Fruit fly (Drosophila melanogaster) whole organism, pupa: Measurements from ENCODE around the gene CG14294.

ENCODE experiments used
- CG10348 ChIP-seq: fragments of 200-800 bp; sonication (Bioruptor generic); IDR thresholded peaks from 2 replicates; pipeline ENCODE4 v1.3.6; 2022; ENCODE audit warnings: missing biosample characterization, missing genetic modification characterization
- CG12605 ChIP-seq: fragments of 200-800 bp; sonication (Bioruptor generic); IDR thresholded peaks from 2 replicates; pipeline ENCODE4 v1.3.6; 2022; ENCODE audit warnings: missing biosample characterization, missing genetic modification characterization
- CG13204 ChIP-seq: fragments of 200-800 bp; sonication (Bioruptor generic); optimal IDR thresholded peaks from 2 replicates; lab custom pipeline; 2018; ENCODE audit warnings: missing biosample characterization, mild to moderate bottlenecking, missing genetic modification characterization, moderate library complexity
- CG14655 ChIP-seq: fragments of 200-800 bp; sonication (Bioruptor generic); optimal IDR thresholded peaks from 3 replicates; lab custom pipeline; 2017; ENCODE audit warnings: mild to moderate bottlenecking, missing biosample characterization, missing genetic modification reagents, missing genetic modification characterization
- CG15710 ChIP-seq: fragments of 200-800 bp; sonication (Bioruptor generic); optimal IDR thresholded peaks from 2 replicates; lab custom pipeline; 2018; ENCODE audit warnings: missing biosample characterization, mild to moderate bottlenecking, missing genetic modification characterization, moderate library complexity
- CG17806 ChIP-seq: fragments of 200-800 bp; sonication (Bioruptor generic); optimal IDR thresholded peaks from 2 replicates; lab custom pipeline; 2018; ENCODE audit warnings: missing biosample characterization, mild to moderate bottlenecking, missing genetic modification characterization, moderate library complexity
- CG32121 ChIP-seq: fragments of 200-800 bp; sonication (Bioruptor generic); IDR thresholded peaks from 2 replicates; pipeline ENCODE4 v1.3.6; 2022; ENCODE audit warnings: missing biosample characterization, missing genetic modification characterization
- CG34367 ChIP-seq: fragments of 200-800 bp; sonication (Bioruptor generic); optimal IDR thresholded peaks from 2 replicates; lab custom pipeline; 2018; ENCODE audit warnings: missing biosample characterization, mild to moderate bottlenecking, missing genetic modification characterization
- CG4496 ChIP-seq: fragments of 200-800 bp; sonication (Bioruptor generic); IDR thresholded peaks from 3 replicates; pipeline ENCODE4 v1.3.6; 2022; ENCODE audit warnings: missing biosample characterization, missing genetic modification characterization
- CG8159 ChIP-seq: fragments of 200-800 bp; sonication (Bioruptor generic); optimal IDR thresholded peaks from 3 replicates; lab custom pipeline; 2018; ENCODE audit warnings: missing biosample characterization, mild to moderate bottlenecking, missing genetic modification characterization, moderate library complexity
- CG8301 ChIP-seq: fragments of 200-800 bp; sonication (Bioruptor generic); optimal IDR thresholded peaks from 2 replicates; lab custom pipeline; 2018; ENCODE audit warnings: missing biosample characterization, mild to moderate bottlenecking, missing genetic modification characterization
- CG9948 ChIP-seq: fragments of 200-800 bp; sonication (Bioruptor generic); optimal IDR thresholded peaks from 2 replicates; lab custom pipeline; 2018; ENCODE audit warnings: missing biosample characterization, mild to moderate bottlenecking, missing genetic modification characterization, moderate library complexity
- D1 ChIP-seq: fragments of 200-800 bp; sonication (Bioruptor generic); optimal IDR thresholded peaks from 2 replicates; lab custom pipeline; 2018; ENCODE audit warnings: missing biosample characterization, mild to moderate bottlenecking, missing genetic modification characterization, moderate library complexity
- EcR ChIP-seq: fragments of 200-800 bp; sonication (Bioruptor generic); optimal IDR thresholded peaks from 3 replicates; lab custom pipeline; 2019; ENCODE audit warnings: missing biosample characterization, missing genetic modification characterization, mild to moderate bottlenecking, moderate library complexity, missing genetic modification reagents
- Ets98B ChIP-seq: fragments of 200-800 bp; sonication (Bioruptor generic); IDR thresholded peaks from 2 replicates; pipeline ENCODE4 v1.3.6; 2022; ENCODE audit warnings: missing biosample characterization, missing genetic modification characterization
- Pif1A ChIP-seq: fragments of 200-800 bp; sonication (Bioruptor generic); optimal IDR thresholded peaks from 3 replicates; lab custom pipeline; 2016; ENCODE audit warnings: missing biosample characterization, missing genetic modification characterization
- Pif1B ChIP-seq: fragments of 200-800 bp; sonication (Bioruptor generic); optimal IDR thresholded peaks from 3 replicates; lab custom pipeline; 2016; ENCODE audit warnings: missing biosample characterization, missing genetic modification characterization
- Snoo ChIP-seq: fragments of 200-800 bp; sonication (Bioruptor generic); optimal IDR thresholded peaks from 3 replicates; lab custom pipeline; 2017; ENCODE audit warnings: missing biosample characterization, mild to moderate bottlenecking, missing genetic modification characterization, inconsistent platforms
- fd96Ca ChIP-seq: fragments of 200-800 bp; sonication (Bioruptor generic); IDR thresholded peaks from 3 replicates; pipeline ENCODE4 v1.3.6; 2022; ENCODE audit warnings: missing biosample characterization, missing genetic modification characterization
- gl ChIP-seq: fragments of 200-800 bp; sonication (Bioruptor generic); optimal IDR thresholded peaks from 2 replicates; lab custom pipeline; 2018; ENCODE audit warnings: missing biosample characterization, mild to moderate bottlenecking, missing genetic modification characterization
- rn ChIP-seq: fragments of 200-800 bp; sonication (Bioruptor generic); IDR thresholded peaks from 2 replicates; pipeline ENCODE4 v1.3.6; 2022; ENCODE audit warnings: missing biosample characterization, missing genetic modification characterization

Gene CG14294

dm6 chr3R:18918872-18919339 is 16.8 kb upstream of the CG14294 start:
- TF ChIP-seq fd96Ca (GFP tag; lab: Robert Waterston, UW) (0 out of 3 replicates have a peak, but pooled peaks have one; percentile 28), CG4496 (no peak), Ets98B (GFP tag; lab: Robert Waterston, UW) (peak; percentile 40; the same call in 1 of the 2 replicates), CG8301 (no peak), CG32121 (peak; percentile 73), CG34367 (tag; lab: Kevin White, UChicago) (no peak), CG14655 (no peak), EcR (peak; percentile 7), CG15710 (tag; lab: Kevin White, UChicago) (no peak), Pif1A (no peak), CG10348 (GFP tag; lab: Robert Waterston, UW) (no peak), gl (tag; lab: Kevin White, UChicago) (no peak), CG12605 (peak; percentile 71), D1 (tag; lab: Kevin White, UChicago) (no peak), Snoo (no peak), CG8159 (tag; lab: Kevin White, UChicago) (no peak), CG9948 (tag; lab: Kevin White, UChicago) (no peak), CG17806 (tag; lab: Kevin White, UChicago) (no peak), Pif1B (GFP tag; lab: Kevin White, UChicago) (no peak)
- TF ChIP-seq, all 21 proteins: peak for 5

- TF ChIP-seq Pif1B (GFP tag; lab: Kevin White, UChicago), result peak; percentile 35
- peak; percentile 18 for TF ChIP-seq EcR
- TF ChIP-seq CG10348 (GFP tag; lab: Robert Waterston, UW), result no peak
- no peak for TF ChIP-seq D1 (tag; lab: Kevin White, UChicago)
- no peak for TF ChIP-seq CG15710 (tag; lab: Kevin White, UChicago)
- TF ChIP-seq CG34367 (tag; lab: Kevin White, UChicago), result no peak
- no peak for TF ChIP-seq gl (tag; lab: Kevin White, UChicago)
- no peak; the same call in 2 of the 3 replicates for TF ChIP-seq fd96Ca (GFP tag; lab: Robert Waterston, UW)
- no peak for TF ChIP-seq CG8301
- TF ChIP-seq Snoo, result peak; percentile 17
- no peak for TF ChIP-seq rn (GFP tag; lab: Robert Waterston, UW)
- TF ChIP-seq CG14655, result no peak
- no peak for TF ChIP-seq CG8159 (tag; lab: Kevin White, UChicago)
- peak; percentile 74 for TF ChIP-seq CG12605
- no peak for TF ChIP-seq CG13204 (GFP tag; lab: Kevin White, UChicago)
- TF ChIP-seq CG4496, result peak; percentile 5; the same call in 1 of the 3 replicates
- TF ChIP-seq CG9948 (tag; lab: Kevin White, UChicago), result no peak
- TF ChIP-seq CG17806 (tag; lab: Kevin White, UChicago), result no peak
- peak; percentile 13 for TF ChIP-seq Pif1A
- peak; percentile 59; the same call in 1 of the 2 replicates for TF ChIP-seq Ets98B (GFP tag; lab: Robert Waterston, UW)
- no peak for TF ChIP-seq CG32121
These were observed 16.2 kb upstream of the CG14294 start for dm6 chr3R:18917976-18918871.

dm6 chr3R:18916715-18917253 is 14.7 kb upstream of the CG14294 start:
- no peak for TF ChIP-seq D1 (tag; lab: Kevin White, UChicago)
- TF ChIP-seq EcR, result peak; percentile 37
- peak; percentile 48 for TF ChIP-seq CG12605
- TF ChIP-seq CG17806 (tag; lab: Kevin White, UChicago), result no peak
- TF ChIP-seq Pif1B (GFP tag; lab: Kevin White, UChicago), result no peak
- no peak for TF ChIP-seq Snoo
- TF ChIP-seq gl (tag; lab: Kevin White, UChicago), result no peak
- TF ChIP-seq Pif1A, result no peak
- TF ChIP-seq rn (GFP tag; lab: Robert Waterston, UW), result no peak
- TF ChIP-seq CG32121, result peak; percentile 25; the same call in 1 of the 2 replicates
- TF ChIP-seq CG4496, result no peak
- no peak for TF ChIP-seq CG13204 (GFP tag; lab: Kevin White, UChicago)
- TF ChIP-seq, all 21 proteins: peak for 3

- TF ChIP-seq CG14655 (no peak), EcR (peak; percentile 40)
These were observed 13.7 kb upstream of the CG14294 start for dm6 chr3R:18915644-18916194.

DNA sequence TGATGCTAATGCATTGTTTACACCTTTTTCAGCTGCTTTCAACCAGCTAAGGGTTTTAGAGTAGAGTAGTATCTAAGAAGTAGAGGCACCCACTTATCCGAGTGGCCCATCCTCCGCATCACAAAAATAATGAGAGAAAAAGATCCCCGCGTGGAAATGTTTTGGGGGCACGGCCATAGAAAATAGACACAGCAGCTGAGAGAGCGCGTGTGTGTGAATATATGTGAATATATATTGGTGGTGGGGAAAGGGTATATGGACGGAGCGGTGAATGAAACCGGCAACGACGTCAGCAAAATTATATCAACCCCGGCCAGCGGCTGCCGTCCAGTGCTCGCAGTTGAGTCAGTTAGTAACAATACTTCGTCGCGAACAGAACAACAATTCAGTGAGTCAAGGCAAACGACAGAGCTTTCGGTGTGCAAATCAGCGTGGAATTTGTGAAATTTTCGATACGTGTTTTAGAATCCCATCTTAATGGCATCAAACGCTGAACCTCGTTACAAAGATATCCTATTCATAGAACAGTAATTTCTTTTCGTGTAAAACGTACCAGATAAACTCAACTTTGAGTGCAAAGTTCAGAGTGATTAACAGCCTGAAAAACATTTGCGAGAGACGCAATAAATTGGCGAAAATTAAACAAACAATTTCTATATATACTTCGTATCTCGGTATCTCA is 12.7 kb upstream of the CG14294 start, which contains the start of gene Xrp1:
Gene Xrp1 (plus strand): TSS at position 375 of the 682 bp plus-strand sequence.
- no peak for TF ChIP-seq CG9948 (tag; lab: Kevin White, UChicago)
- peak; percentile 67; the same call in 1 of the 2 replicates for TF ChIP-seq CG32121
- peak; percentile 54 for TF ChIP-seq EcR
- no peak for TF ChIP-seq gl (tag; lab: Kevin White, UChicago)
- no peak for TF ChIP-seq CG15710 (tag; lab: Kevin White, UChicago)
- TF ChIP-seq CG34367 (tag; lab: Kevin White, UChicago), result no peak
- TF ChIP-seq CG14655, result no peak
- no peak for TF ChIP-seq Pif1B (GFP tag; lab: Kevin White, UChicago)
- TF ChIP-seq Pif1A, result no peak
- no peak for TF ChIP-seq rn (GFP tag; lab: Robert Waterston, UW)
- no peak for TF ChIP-seq Snoo
- peak; percentile 49 for TF ChIP-seq Ets98B (GFP tag; lab: Robert Waterston, UW)
- TF ChIP-seq D1 (tag; lab: Kevin White, UChicago), result no peak
- TF ChIP-seq CG4496, result peak; percentile 62; the same call in 1 of the 3 replicates
- no peak for TF ChIP-seq CG17806 (tag; lab: Kevin White, UChicago)
- TF ChIP-seq fd96Ca (GFP tag; lab: Robert Waterston, UW), result peak; percentile 54; the same call in 1 of the 3 replicates
- TF ChIP-seq CG8159 (tag; lab: Kevin White, UChicago), result no peak
- TF ChIP-seq CG8301, result no peak
- 0 out of 2 replicates have a peak, but pooled peaks have one; percentile 37 for TF ChIP-seq CG10348 (GFP tag; lab: Robert Waterston, UW)
- peak; percentile 48 for TF ChIP-seq CG12605
- TF ChIP-seq CG13204 (GFP tag; lab: Kevin White, UChicago), result peak; percentile 32
